Worm (Caenorhabditis elegans) whole organism, late embryonic: ENCODE measurements around the gene pab-2.

Experiments used
- C38D4.7 ChIP-seq: fragments of 200-800 bp; sonication (Bioruptor generic); optimal IDR thresholded peaks from 2 replicates; lab custom pipeline; 2018; ENCODE audit warnings: mild to moderate bottlenecking, missing genetic modification characterization, moderate library complexity, missing compliant biosample characterization
- F13H6.1 ChIP-seq: sonication (generic microtip); optimal IDR thresholded peaks from 2 replicates; lab custom pipeline; 2016; ENCODE audit warnings: missing genetic modification characterization, missing compliant biosample characterization
- K02D7.2 ChIP-seq: sonication (generic microtip); optimal IDR thresholded peaks from 2 replicates; lab custom pipeline; 2017; ENCODE audit warnings: mild to moderate bottlenecking, missing genetic modification characterization, missing compliant biosample characterization
- Y22D7AL.16 ChIP-seq: sonication (generic microtip); optimal IDR thresholded peaks from 2 replicates; lab custom pipeline; 2016; ENCODE audit warnings: missing genetic modification characterization, missing compliant biosample characterization
- ahr-1 ChIP-seq: sonication (generic microtip); optimal IDR thresholded peaks from 2 replicates; lab custom pipeline; 2016; ENCODE audit warnings: missing genetic modification characterization, missing compliant biosample characterization
- ceh-14 ChIP-seq: sonication (generic microtip); optimal IDR thresholded peaks from 2 replicates; lab custom pipeline; 2016; ENCODE audit warnings: missing genotype, missing genetic modification characterization, missing compliant biosample characterization
- ceh-19 ChIP-seq: fragments of 200-800 bp; sonication (Bioruptor generic); optimal IDR thresholded peaks from 2 replicates; lab custom pipeline; 2018; ENCODE audit warnings: mild to moderate bottlenecking, missing genetic modification characterization, missing compliant biosample characterization
- ceh-24 ChIP-seq: sonication (generic microtip); optimal IDR thresholded peaks from 2 replicates; lab custom pipeline; 2016; ENCODE audit warnings: mild to moderate bottlenecking, missing genetic modification characterization, missing compliant biosample characterization
- ceh-30 ChIP-seq: fragments of 150-350 bp; optimal IDR thresholded peaks from 2 replicates; lab custom pipeline; 2014; ENCODE audit warnings: missing biosample characterization, missing genetic modification characterization
- ceh-31 ChIP-seq: sonication (generic microtip); optimal IDR thresholded peaks from 2 replicates; lab custom pipeline; 2016; ENCODE audit warnings: missing genetic modification characterization, missing compliant biosample characterization
- ceh-34 ChIP-seq: sonication (generic microtip); optimal IDR thresholded peaks from 2 replicates; lab custom pipeline; 2016; ENCODE audit warnings: mild to moderate bottlenecking, missing genetic modification characterization, missing compliant biosample characterization
- ceh-48 ChIP-seq: sonication (generic microtip); optimal IDR thresholded peaks from 2 replicates; lab custom pipeline; 2016; ENCODE audit warnings: missing genetic modification characterization, inconsistent platforms, missing compliant biosample characterization
- che-1 ChIP-seq: sonication (generic microtip); optimal IDR thresholded peaks from 2 replicates; lab custom pipeline; 2016; ENCODE audit warnings: mild to moderate bottlenecking, missing genetic modification characterization, missing compliant biosample characterization
- dve-1 ChIP-seq: sonication (generic microtip); optimal IDR thresholded peaks from 2 replicates; lab custom pipeline; 2017; ENCODE audit warnings: antibody characterized with exemption, mild to moderate bottlenecking, missing genetic modification characterization, missing compliant biosample characterization
- elt-2 ChIP-seq: sonication (generic microtip); optimal IDR thresholded peaks from 2 replicates; lab custom pipeline; 2016; ENCODE audit warnings: missing genetic modification reagents, missing genetic modification characterization, missing compliant biosample characterization
- elt-4 ChIP-seq: sonication (generic microtip); optimal IDR thresholded peaks from 2 replicates; lab custom pipeline; 2016; ENCODE audit warnings: missing genetic modification characterization, missing compliant biosample characterization
- fax-1 ChIP-seq: sonication (generic microtip); optimal IDR thresholded peaks from 2 replicates; lab custom pipeline; 2016; ENCODE audit warnings: missing genotype, missing genetic modification characterization, missing compliant biosample characterization
- fkh-10 ChIP-seq: fragments of 150-350 bp; optimal IDR thresholded peaks from 2 replicates; lab custom pipeline; 2014; ENCODE audit warnings: missing biosample characterization, missing genetic modification reagents, missing genetic modification characterization
- fkh-6 ChIP-seq: sonication (generic microtip); optimal IDR thresholded peaks from 2 replicates; lab custom pipeline; 2016; ENCODE audit warnings: missing genetic modification characterization, missing compliant biosample characterization
- gmeb-2 ChIP-seq: sonication (generic microtip); optimal IDR thresholded peaks from 2 replicates; lab custom pipeline; 2016; ENCODE audit warnings: missing genetic modification characterization, inconsistent platforms, missing compliant biosample characterization
- hlh-13 ChIP-seq: fragments of 200-800 bp; sonication (Bioruptor generic); optimal IDR thresholded peaks from 2 replicates; lab custom pipeline; 2018; ENCODE audit warnings: mild to moderate bottlenecking, missing genetic modification characterization, missing compliant biosample characterization
- hlh-30 ChIP-seq: sonication (generic microtip); optimal IDR thresholded peaks from 2 replicates; lab custom pipeline; 2017; ENCODE audit warnings: antibody characterized with exemption, missing genetic modification characterization, missing compliant biosample characterization; ENCODE audit not compliant: insufficient read depth
- hlh-6 ChIP-seq: sonication (generic microtip); optimal IDR thresholded peaks from 2 replicates; lab custom pipeline; 2016; ENCODE audit warnings: missing genotype, missing genetic modification characterization, missing compliant biosample characterization
- lim-6 ChIP-seq: sonication (generic microtip); optimal IDR thresholded peaks from 2 replicates; lab custom pipeline; 2016; ENCODE audit warnings: missing genetic modification characterization, missing compliant biosample characterization
- madf-2 ChIP-seq: sonication (generic microtip); optimal IDR thresholded peaks from 2 replicates; lab custom pipeline; 2017; ENCODE audit warnings: missing genetic modification characterization, missing compliant biosample characterization
- nhr-11 ChIP-seq: fragments of 150-350 bp; optimal IDR thresholded peaks from 2 replicates; lab custom pipeline; 2014; ENCODE audit warnings: missing biosample characterization, missing genetic modification characterization
- npax-4 ChIP-seq: sonication (generic microtip); optimal IDR thresholded peaks from 2 replicates; lab custom pipeline; 2016; ENCODE audit warnings: missing genetic modification characterization, missing compliant biosample characterization
- odd-2 ChIP-seq: sonication (generic microtip); optimal IDR thresholded peaks from 2 replicates; lab custom pipeline; 2017; ENCODE audit warnings: antibody characterized with exemption, mild to moderate bottlenecking, missing genetic modification characterization, missing compliant biosample characterization
- pag-3 ChIP-seq: sonication (generic microtip); optimal IDR thresholded peaks from 2 replicates; lab custom pipeline; 2016; ENCODE audit warnings: missing compliant biosample characterization, missing genetic modification characterization, borderline replicate concordance
- pat-9 ChIP-seq: fragments of 200-800 bp; sonication (Bioruptor generic); optimal IDR thresholded peaks from 2 replicates; lab custom pipeline; 2018; ENCODE audit warnings: mild to moderate bottlenecking, missing genetic modification characterization, moderate library complexity, missing compliant biosample characterization
- pha-2 ChIP-seq: sonication (generic microtip); optimal IDR thresholded peaks from 2 replicates; lab custom pipeline; 2017; ENCODE audit warnings: mild to moderate bottlenecking, missing genetic modification characterization, missing compliant biosample characterization
- pha-4 ChIP-seq: fragments of 150-350 bp; optimal IDR thresholded peaks from 2 replicates; lab custom pipeline; 2018; ENCODE audit warnings: missing biosample characterization, missing genetic modification reagents, missing genetic modification characterization
- pqm-1 ChIP-seq: sonication (generic microtip); optimal IDR thresholded peaks from 2 replicates; lab custom pipeline; 2016; ENCODE audit warnings: missing genetic modification characterization, missing compliant biosample characterization
- sox-2 ChIP-seq: fragments of 200-800 bp; sonication (Bioruptor generic); IDR thresholded peaks from 2 replicates; pipeline ENCODE4 v1.3.6; 2022; ENCODE audit warnings: missing genetic modification reagents, missing genetic modification characterization, missing compliant biosample characterization
- syd-9 ChIP-seq: sonication (generic microtip); optimal IDR thresholded peaks from 2 replicates; lab custom pipeline; 2016; ENCODE audit warnings: mild to moderate bottlenecking, missing genetic modification characterization, moderate library complexity, missing compliant biosample characterization
- tbx-2 ChIP-seq: sonication (generic microtip); optimal IDR thresholded peaks from 2 replicates; lab custom pipeline; 2016; ENCODE audit warnings: missing genetic modification characterization, missing compliant biosample characterization
- tbx-7 ChIP-seq: sonication (generic microtip); optimal IDR thresholded peaks from 2 replicates; lab custom pipeline; 2016; ENCODE audit warnings: missing genotype, missing genetic modification characterization, missing compliant biosample characterization
- unc-55 ChIP-seq: sonication (generic microtip); optimal IDR thresholded peaks from 2 replicates; lab custom pipeline; 2017; ENCODE audit warnings: missing biosample characterization, missing genetic modification reagents, missing genetic modification characterization
- unc-86 ChIP-seq: sonication (generic microtip); optimal IDR thresholded peaks from 2 replicates; lab custom pipeline; 2016; ENCODE audit warnings: missing genetic modification characterization, missing compliant biosample characterization
- zip-5 ChIP-seq: sonication (generic microtip); optimal IDR thresholded peaks from 2 replicates; lab custom pipeline; 2016; ENCODE audit warnings: missing genetic modification characterization, missing compliant biosample characterization
- ztf-16 ChIP-seq: sonication (generic microtip); optimal IDR thresholded peaks from 2 replicates; lab custom pipeline; 2017; ENCODE audit warnings: missing genetic modification characterization, missing compliant biosample characterization

Gene pab-2

DNA sequence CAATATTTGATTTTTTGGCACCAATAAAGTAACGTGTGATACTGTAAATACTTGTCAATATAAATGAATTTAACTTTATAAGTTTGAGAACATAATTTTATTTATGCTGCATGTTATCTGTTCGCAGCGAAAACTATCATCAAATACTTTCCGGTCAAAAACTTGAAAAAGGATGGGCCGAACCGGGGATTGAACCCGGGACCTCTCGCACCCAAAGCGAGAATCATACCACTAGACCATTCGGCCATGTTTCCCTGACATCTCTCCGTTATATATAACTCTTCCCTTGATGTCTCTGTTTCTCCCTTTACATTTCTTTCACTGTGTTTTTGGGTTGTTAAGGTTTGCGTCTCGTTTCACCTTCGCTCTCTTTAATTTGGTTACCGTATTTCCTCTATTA, 15.4 kb downstream of the pab-2 start (continued):
- TF ChIP-seq hlh-13 = peak; percentile 42
- TF ChIP-seq ceh-24 (tag; lab: Kevin White, UChicago) = peak; percentile 55
- TF ChIP-seq odd-2 (tag; lab: Kevin White, UChicago) = peak; percentile 56
- peak; percentile 24 for TF ChIP-seq dve-1 (tag; lab: Kevin White, UChicago)
- peak; percentile 4 for TF ChIP-seq ceh-30
- peak; percentile 48 for TF ChIP-seq ceh-48
- peak; percentile 57 for TF ChIP-seq Y22D7AL.16 (tag; lab: Kevin White, UChicago)
- TF ChIP-seq hlh-30 (tag; lab: Kevin White, UChicago) = peak; percentile 41
- peak; percentile 52 for TF ChIP-seq F13H6.1
- TF ChIP-seq ceh-19 (GFP tag; lab: Kevin White, UChicago) = peak; percentile 72
- no peak for TF ChIP-seq fkh-10 (GFP tag; lab: Kevin White, UChicago)
- TF ChIP-seq pqm-1 (tag; lab: Kevin White, UChicago) = no peak
- TF ChIP-seq ahr-1 (tag; lab: Kevin White, UChicago) = peak; percentile 54
- TF ChIP-seq pag-3 (tag; lab: Kevin White, UChicago) = no peak
- no peak for TF ChIP-seq lim-6 (tag; lab: Kevin White, UChicago)
- no peak for TF ChIP-seq K02D7.2 (tag; lab: Kevin White, UChicago)
- no peak for TF ChIP-seq unc-55 (GFP tag; lab: Kevin White, UChicago)
- no peak for TF ChIP-seq nhr-11 (tag; lab: Kevin White, UChicago)
- peak; percentile 68 for TF ChIP-seq ceh-14 (tag; lab: Kevin White, UChicago)
- TF ChIP-seq ceh-34 (tag; lab: Kevin White, UChicago) = peak; percentile 23
- TF ChIP-seq elt-4 (tag; lab: Kevin White, UChicago) = no peak
- peak; percentile 23 for TF ChIP-seq ceh-31 (tag; lab: Kevin White, UChicago)
- TF ChIP-seq elt-2 (tag; lab: Kevin White, UChicago) = peak; percentile 78
- no peak for TF ChIP-seq pha-4 (tag; lab: Kevin White, UChicago)
- peak; percentile 4 for TF ChIP-seq tbx-7
- TF ChIP-seq pha-2 (tag; lab: Kevin White, UChicago) = peak; percentile 23
- peak; percentile 72 for TF ChIP-seq unc-86 (tag; lab: Kevin White, UChicago)
- TF ChIP-seq gmeb-2 (tag; lab: Kevin White, UChicago) = peak; percentile 79
- TF ChIP-seq che-1 = peak; percentile 76
- peak; percentile 78 for TF ChIP-seq sox-2 (GFP tag; lab: Robert Waterston, UW)
- TF ChIP-seq zip-5 (tag; lab: Kevin White, UChicago) = peak; percentile 30
- peak; percentile 77 for TF ChIP-seq fkh-6 (tag; lab: Kevin White, UChicago)
- TF ChIP-seq, all 69 proteins: peak for 53

DNA sequence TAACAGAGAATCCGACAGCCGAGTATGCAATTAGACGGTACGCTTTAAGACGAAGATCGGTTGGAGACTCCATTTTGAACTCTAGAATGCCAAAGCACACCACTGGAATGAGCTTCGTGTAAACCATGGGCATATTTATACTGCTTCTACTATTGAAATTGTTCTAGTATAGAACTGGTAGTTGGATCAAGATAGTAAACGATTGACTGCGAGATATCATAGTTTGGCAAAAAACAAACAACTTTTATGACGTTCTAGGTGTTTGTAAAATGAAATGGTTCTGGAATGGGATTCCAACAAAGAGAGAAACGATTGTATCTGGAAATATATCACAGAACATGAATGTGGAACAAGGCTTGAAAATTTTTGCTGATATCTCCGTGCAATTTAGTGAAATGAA, 16.2 kb downstream of the pab-2 start, which contains the start of gene col-185:
Gene col-185 (minus strand): TSS at position 101 of the 400 bp plus-strand sequence.
- no peak for TF ChIP-seq npax-4 (tag; lab: Kevin White, UChicago)
- TF ChIP-seq tbx-2 (tag; lab: Kevin White, UChicago) = no peak
- no peak for TF ChIP-seq fax-1 (tag; lab: Kevin White, UChicago)
- TF ChIP-seq, all 69 proteins: peak for 0

DNA sequence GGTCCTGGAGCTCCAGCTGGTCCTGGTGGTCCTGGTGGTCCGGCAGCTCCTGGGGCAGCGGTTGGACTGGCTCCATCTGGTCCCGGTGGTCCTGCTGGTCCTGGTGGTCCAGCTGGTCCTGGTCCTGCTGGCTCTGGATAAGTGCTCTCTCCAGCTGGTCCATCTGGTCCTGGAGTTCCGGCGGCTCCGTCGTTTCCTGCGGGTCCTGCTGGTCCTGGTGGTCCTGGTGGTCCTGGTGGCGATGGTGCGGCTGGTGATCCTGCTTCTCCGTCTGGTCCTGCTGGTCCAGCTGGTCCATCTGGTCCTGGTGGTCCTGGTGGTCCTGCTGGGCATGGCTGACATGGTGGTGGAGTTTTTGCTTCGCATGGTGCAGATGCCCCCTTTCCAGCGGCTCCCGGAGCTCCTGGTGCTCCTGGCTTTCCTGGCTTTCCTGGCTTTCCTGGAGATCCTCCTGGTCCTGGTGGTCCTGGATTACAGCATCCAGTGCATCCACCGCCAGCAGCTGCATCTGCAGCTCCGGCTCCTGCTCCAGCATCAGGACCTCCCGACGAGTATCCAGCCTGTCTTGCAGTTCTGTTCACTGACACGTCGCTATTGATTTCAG, 16.9 kb downstream of the pab-2 start:
- TF ChIP-seq hlh-6 (tag; lab: Kevin White, UChicago) (peak; percentile 36), ceh-24 (tag; lab: Kevin White, UChicago) (no peak)
- TF ChIP-seq, all 69 proteins: peak for 1

DNA sequence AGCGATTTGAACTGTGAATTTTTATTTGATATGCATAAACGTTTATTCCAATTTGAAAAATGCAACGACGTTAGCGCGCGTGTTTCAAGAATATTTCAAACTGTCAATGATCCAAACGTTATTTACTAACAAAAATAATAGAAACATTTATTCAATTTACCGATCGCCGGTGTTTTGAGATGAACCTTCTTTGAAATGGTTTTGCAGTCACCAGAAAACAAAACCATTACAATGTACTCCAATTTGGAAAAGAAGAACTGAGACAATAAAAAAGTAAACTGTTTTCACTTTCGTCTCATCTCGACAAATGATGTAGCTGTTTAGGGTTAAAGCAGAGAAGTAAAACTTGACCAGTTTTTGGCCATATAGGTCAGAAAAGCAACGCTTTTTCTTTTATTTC, 20.0 kb downstream of the pab-2 start, which contains the start of gene H06A10.1:
Gene H06A10.1 (plus strand): TSS at position 301 of the 400 bp plus-strand sequence.
- no peak for TF ChIP-seq ceh-48
- TF ChIP-seq C38D4.7 = no peak
- TF ChIP-seq ceh-31 (tag; lab: Kevin White, UChicago) = no peak
- TF ChIP-seq syd-9 = no peak
- TF ChIP-seq ztf-16 (tag; lab: Kevin White, UChicago) = no peak
- TF ChIP-seq ceh-19 (GFP tag; lab: Kevin White, UChicago) = no peak
- no peak for TF ChIP-seq pat-9 (tag; lab: Kevin White, UChicago)
- no peak for TF ChIP-seq pag-3 (tag; lab: Kevin White, UChicago)
- no peak for TF ChIP-seq elt-4 (tag; lab: Kevin White, UChicago)
- TF ChIP-seq tbx-7 = no peak
- TF ChIP-seq ahr-1 (tag; lab: Kevin White, UChicago) = no peak
- TF ChIP-seq madf-2 (tag; lab: Kevin White, UChicago) = no peak
